Fruit fly (Drosophila melanogaster): ENCODE results near the gene CG31220.

dm6 chr3R:19619908-19620307, 28.4 kb upstream of the CG31220 start:
- no peak for TF ChIP-seq CTCF (optimal IDR thresholded peaks at IDR 0.05)
- TF ChIP-seq CG8478 (optimal IDR thresholded peaks at IDR 0.05) = no peak

Data from S2 (cell line).